Fruit fly (Drosophila melanogaster) S2 (cell line): Measurements from ENCODE around the gene RpS28a.

ENCODE experiments used
- CG8478 ChIP-seq: fragments of >200 bp; optimal IDR thresholded peaks from 2 replicates; lab custom pipeline; 2018
- CTCF ChIP-seq, 2 experiments: fragments of >200 bp; optimal IDR thresholded peaks; 2 replicates each; lab custom pipeline; 2018

dm6 chr3R:30070198-30070597 lies 47.8 kb upstream of the RpS28a start:
- TF ChIP-seq CTCF (optimal IDR thresholded peaks at IDR 0.05; lab: Kevin White, UChicago) (no peak), CG8478 (lab: Kevin White, UChicago) (no peak)
